Worm (Caenorhabditis elegans): ENCODE results near the gene F45D11.7.

DNA sequence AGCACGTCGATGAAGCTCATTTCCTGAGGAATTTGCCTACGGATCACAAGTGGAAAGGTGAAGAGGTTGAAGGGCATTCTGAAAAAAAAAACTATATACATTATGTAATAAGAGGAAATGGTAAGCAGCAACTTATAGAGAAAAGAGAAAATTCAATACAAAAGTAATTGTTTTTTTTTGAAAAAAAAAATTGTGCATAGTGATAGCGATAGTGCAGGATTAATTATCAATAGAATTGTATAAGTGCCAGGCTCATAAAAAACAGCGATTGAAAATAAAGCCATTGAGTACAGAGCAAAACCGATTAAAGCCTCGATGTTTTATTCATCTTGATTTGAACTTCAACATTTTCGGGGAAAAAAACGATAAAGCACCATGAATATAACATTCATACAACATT lies 21.5 kb upstream of the F45D11.7 start, which contains the start of gene C32B5.15:
- TF ChIP-seq sdz-12 (GFP tag; optimal IDR thresholded peaks at IDR 0.05) (no peak), egl-27 (tag; optimal IDR thresholded peaks at IDR 0.05) (no peak), ztf-11 (tag; optimal IDR thresholded peaks at IDR 0.05) (no peak)

Measured in whole organism, L4 larva.